Fruit fly (Drosophila melanogaster): Measurements from ENCODE around the gene RpL36A.

The RpL36A gene

dm6 chr2L:8082692-8083412, 40.1 kb upstream of the RpL36A start, which contains the start of gene Mcr:
TSS of gene Mcr (minus strand) at chr2L:8082982.
- no peak for TF ChIP-seq Sin3A (optimal IDR thresholded peaks at IDR 0.05)
- TF ChIP-seq Myc (optimal IDR thresholded peaks at IDR 0.05): no peak
- TF ChIP-seq h (optimal IDR thresholded peaks at IDR 0.05): no peak
- no peak for TF ChIP-seq psq (optimal IDR thresholded peaks at IDR 0.05)
- no peak for TF ChIP-seq insv (optimal IDR thresholded peaks at IDR 0.05)
- TF ChIP-seq ttk (optimal IDR thresholded peaks at IDR 0.05): no peak

dm6 chr2L:8081640-8082485, 39.2 kb upstream of the RpL36A start:
- no peak for TF ChIP-seq psq (optimal IDR thresholded peaks at IDR 0.05)
- TF ChIP-seq h (optimal IDR thresholded peaks at IDR 0.05): no peak
- TF ChIP-seq Sin3A (optimal IDR thresholded peaks at IDR 0.05): no peak
- TF ChIP-seq insv (optimal IDR thresholded peaks at IDR 0.05): no peak
- TF ChIP-seq ttk (optimal IDR thresholded peaks at IDR 0.05): no peak
- no peak for TF ChIP-seq Myc (optimal IDR thresholded peaks at IDR 0.05)

dm6 chr2L:8080645-8081044, 37.9 kb upstream of the RpL36A start:
- TF ChIP-seq psq (optimal IDR thresholded peaks at IDR 0.05) (no peak), ttk (optimal IDR thresholded peaks at IDR 0.05) (no peak), insv (optimal IDR thresholded peaks at IDR 0.05) (no peak), Myc (optimal IDR thresholded peaks at IDR 0.05) (no peak), Sin3A (optimal IDR thresholded peaks at IDR 0.05) (no peak), h (optimal IDR thresholded peaks at IDR 0.05) (no peak)

dm6 chr2L:8072692-8073091, 30.0 kb upstream of the RpL36A start, which contains the start of the genes MED20 and Trf:
TSS of gene MED20 (minus strand) at chr2L:8072848.
TSS of gene Trf (plus strand) at chr2L:8072895.
- TF ChIP-seq Sin3A (optimal IDR thresholded peaks at IDR 0.05) (no peak), insv (optimal IDR thresholded peaks at IDR 0.05) (no peak), h (optimal IDR thresholded peaks at IDR 0.05) (no peak), Myc (optimal IDR thresholded peaks at IDR 0.05) (no peak), psq (optimal IDR thresholded peaks at IDR 0.05) (no peak), ttk (optimal IDR thresholded peaks at IDR 0.05) (no peak)

- TF ChIP-seq Sin3A (optimal IDR thresholded peaks at IDR 0.05) (no peak), h (optimal IDR thresholded peaks at IDR 0.05) (no peak), Myc (optimal IDR thresholded peaks at IDR 0.05) (no peak), insv (optimal IDR thresholded peaks at IDR 0.05) (no peak), ttk (optimal IDR thresholded peaks at IDR 0.05) (no peak), psq (optimal IDR thresholded peaks at IDR 0.05) (no peak)
Measured at dm6 chr2L:8071112-8071976, 28.6 kb upstream of the RpL36A start, which contains the start of gene poe. TSS of gene poe (minus strand) at chr2L:8071624.

dm6 chr2L:8043282-8043668, 566 bp upstream of the RpL36A start, which contains the start of gene Megf8:
TSS of gene Megf8 (plus strand) at chr2L:8043471.
- TF ChIP-seq Sin3A (optimal IDR thresholded peaks at IDR 0.05): no peak
- TF ChIP-seq insv (optimal IDR thresholded peaks at IDR 0.05): no peak
- TF ChIP-seq Myc (optimal IDR thresholded peaks at IDR 0.05): no peak
- TF ChIP-seq h (optimal IDR thresholded peaks at IDR 0.05): no peak
- TF ChIP-seq ttk (optimal IDR thresholded peaks at IDR 0.05): no peak
- TF ChIP-seq psq (optimal IDR thresholded peaks at IDR 0.05): no peak

- TF ChIP-seq Sin3A (optimal IDR thresholded peaks at IDR 0.05) (no peak), psq (optimal IDR thresholded peaks at IDR 0.05) (no peak), insv (optimal IDR thresholded peaks at IDR 0.05) (no peak), h (optimal IDR thresholded peaks at IDR 0.05) (no peak), ttk (optimal IDR thresholded peaks at IDR 0.05) (no peak), Myc (optimal IDR thresholded peaks at IDR 0.05) (no peak)
Measured at dm6 chr2L:8040872-8041271, 1.8 kb downstream of the RpL36A start, which contains the start of gene CCDC53. TSS of gene CCDC53 (plus strand) at chr2L:8041106.

dm6 chr2L:8039688-8040087, 3.0 kb downstream of the RpL36A start, which contains the start of gene CG7367:
TSS of gene CG7367 (minus strand) at chr2L:8039788.
- no peak for TF ChIP-seq Sin3A (optimal IDR thresholded peaks at IDR 0.05)
- no peak for TF ChIP-seq h (optimal IDR thresholded peaks at IDR 0.05)
- no peak for TF ChIP-seq ttk (optimal IDR thresholded peaks at IDR 0.05)
- no peak for TF ChIP-seq insv (optimal IDR thresholded peaks at IDR 0.05)
- no peak for TF ChIP-seq Myc (optimal IDR thresholded peaks at IDR 0.05)
- no peak for TF ChIP-seq psq (optimal IDR thresholded peaks at IDR 0.05)

dm6 chr2L:8034734-8035133, 8.0 kb downstream of the RpL36A start:
- TF ChIP-seq psq (optimal IDR thresholded peaks at IDR 0.05) (no peak), Myc (optimal IDR thresholded peaks at IDR 0.05) (no peak), h (optimal IDR thresholded peaks at IDR 0.05) (no peak), ttk (optimal IDR thresholded peaks at IDR 0.05) (no peak), Sin3A (optimal IDR thresholded peaks at IDR 0.05) (no peak), insv (optimal IDR thresholded peaks at IDR 0.05) (no peak)

dm6 chr2L:8033756-8034155, 9.0 kb downstream of the RpL36A start:
- TF ChIP-seq psq (optimal IDR thresholded peaks at IDR 0.05) (no peak), insv (optimal IDR thresholded peaks at IDR 0.05) (no peak), h (optimal IDR thresholded peaks at IDR 0.05) (no peak), ttk (optimal IDR thresholded peaks at IDR 0.05) (no peak), Sin3A (optimal IDR thresholded peaks at IDR 0.05) (no peak), Myc (optimal IDR thresholded peaks at IDR 0.05) (no peak)

- no peak for TF ChIP-seq h (optimal IDR thresholded peaks at IDR 0.05)
- TF ChIP-seq ttk (optimal IDR thresholded peaks at IDR 0.05): no peak
- no peak for TF ChIP-seq insv (optimal IDR thresholded peaks at IDR 0.05)
- no peak for TF ChIP-seq psq (optimal IDR thresholded peaks at IDR 0.05)
- no peak for TF ChIP-seq Sin3A (optimal IDR thresholded peaks at IDR 0.05)
- TF ChIP-seq Myc (optimal IDR thresholded peaks at IDR 0.05): no peak
Measured at dm6 chr2L:8031588-8031987, 11.1 kb downstream of the RpL36A start.
